Worm (Caenorhabditis elegans): ENCODE data around the gene W06A11.1.

DNA sequence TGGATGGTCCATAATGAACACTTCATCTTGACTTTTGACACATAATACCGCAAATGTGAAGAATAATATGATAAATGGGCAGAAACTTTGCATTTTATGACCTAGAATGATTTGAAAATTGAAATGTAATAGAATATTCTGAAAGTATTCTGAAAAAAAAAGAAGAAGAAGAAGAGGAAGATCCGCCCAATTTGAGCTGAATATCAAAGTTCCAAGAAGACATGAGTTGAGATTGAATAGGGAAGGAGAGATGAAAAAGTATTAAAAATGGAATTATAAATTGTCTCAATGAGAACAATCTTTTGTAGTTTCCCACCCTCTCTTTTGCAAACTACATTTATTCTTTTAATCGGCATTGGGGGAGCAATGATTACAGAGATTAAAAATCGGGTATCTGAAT, 35.1 kb upstream of the W06A11.1 start, which contains the start of gene K07D4.4:
- no peak for TF ChIP-seq tra-4 (tag; optimal IDR thresholded peaks at IDR 0.05)
- no peak for TF ChIP-seq hnd-1 (tag; optimal IDR thresholded peaks at IDR 0.05)
- TF ChIP-seq aly-1 (tag; optimal IDR thresholded peaks at IDR 0.05): no peak
- no peak for TF ChIP-seq ceh-36 (tag; optimal IDR thresholded peaks at IDR 0.05)
